Fruit fly (Drosophila melanogaster): ENCODE data around the gene Piezo.

The Piezo gene

dm6 chr2L:8128911-8129310 is 34.0 kb upstream of the Piezo start:
- no peak for TF ChIP-seq GATAd (GFP tag; optimal IDR thresholded peaks at IDR 0.05)
- TF ChIP-seq N (GFP tag; optimal IDR thresholded peaks at IDR 0.05) = no peak
- no peak for TF ChIP-seq pan (optimal IDR thresholded peaks at IDR 0.05)
- no peak for TF ChIP-seq Mio (GFP tag; optimal IDR thresholded peaks at IDR 0.05)
- TF ChIP-seq rgr (GFP tag; optimal IDR thresholded peaks at IDR 0.05) = no peak

dm6 chr2L:8129996-8130641 is 32.8 kb upstream of the Piezo start:
- TF ChIP-seq dsf (GFP tag; optimal IDR thresholded peaks at IDR 0.05; ENCODE audit: borderline replicate concordance) (no peak), br (GFP tag; optimal IDR thresholded peaks at IDR 0.05) (peak; percentile 34), CG32264 (GFP tag; optimal IDR thresholded peaks at IDR 0.05) (no peak), Hr83 (GFP tag; optimal IDR thresholded peaks at IDR 0.05; ENCODE audit: poor library complexity, severe bottlenecking) (no peak), brk (GFP tag; optimal IDR thresholded peaks at IDR 0.05) (no peak), dl (GFP tag; optimal IDR thresholded peaks at IDR 0.05; ENCODE audit: insufficient read depth in 1 of 2, partially characterized antibody in 2 of 2) (peak in 1 of 2 experiments; percentile 14), Hnf4 (GFP tag; optimal IDR thresholded peaks at IDR 0.05) (no peak), lola (GFP tag; optimal IDR thresholded peaks at IDR 0.05) (no peak), jim (GFP tag; optimal IDR thresholded peaks at IDR 0.05) (no peak), sage (GFP tag; optimal IDR thresholded peaks at IDR 0.05) (no peak), Mio (GFP tag; optimal IDR thresholded peaks at IDR 0.05) (no peak), Rel (GFP tag; optimal IDR thresholded peaks at IDR 0.05) (no peak), Rel (tag; optimal IDR thresholded peaks at IDR 0.05) (peak; percentile 54), usp (GFP tag; optimal IDR thresholded peaks at IDR 0.05) (no peak), OdsH (GFP tag; optimal IDR thresholded peaks at IDR 0.05) (no peak), HLH106 (tag; optimal IDR thresholded peaks at IDR 0.05) (no peak)

dm6 chr2L:8130729-8131128 is 32.1 kb upstream of the Piezo start:
- TF ChIP-seq CG32264 (GFP tag; optimal IDR thresholded peaks at IDR 0.05) = no peak
- no peak for TF ChIP-seq usp (GFP tag; optimal IDR thresholded peaks at IDR 0.05)
- no peak for TF ChIP-seq Dfd (GFP tag; optimal IDR thresholded peaks at IDR 0.05)
- no peak for TF ChIP-seq Hr78 (GFP tag; optimal IDR thresholded peaks at IDR 0.05)
- no peak for TF ChIP-seq Abd-B (GFP tag; optimal IDR thresholded peaks at IDR 0.05)

DNA sequence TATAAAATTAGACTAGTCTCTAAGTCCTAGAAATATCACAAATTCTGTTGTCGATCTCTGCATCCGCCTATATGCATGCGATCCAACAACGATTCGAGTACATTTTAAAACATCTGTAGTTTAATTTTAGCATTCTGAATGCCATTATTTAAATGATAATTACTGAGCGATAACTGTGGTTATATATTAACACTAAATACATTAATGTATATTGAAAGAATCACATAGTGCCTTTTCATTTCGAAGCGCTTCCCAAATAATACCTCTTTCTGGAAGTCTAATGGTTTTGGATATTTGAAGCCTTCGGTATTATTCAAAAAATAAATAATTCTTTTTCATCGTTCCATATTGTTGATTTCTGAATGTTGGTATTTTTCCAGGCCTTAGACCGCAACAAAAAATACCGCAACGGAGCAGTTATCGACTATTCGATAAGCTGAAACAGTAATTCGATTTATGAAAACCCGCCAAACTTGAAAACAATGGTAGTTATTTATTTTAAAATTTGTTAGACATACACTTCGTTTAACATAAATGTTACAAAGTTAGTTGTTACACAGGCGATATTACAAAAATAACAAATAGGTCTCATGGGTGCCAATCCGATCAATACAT is 29.0 kb upstream of the Piezo start:
- no peak for TF ChIP-seq CG32264 (GFP tag; optimal IDR thresholded peaks at IDR 0.05)
- TF ChIP-seq Hr83 (GFP tag; optimal IDR thresholded peaks at IDR 0.05; ENCODE audit: poor library complexity, severe bottlenecking) = no peak
- no peak for TF ChIP-seq N (GFP tag; optimal IDR thresholded peaks at IDR 0.05)
- TF ChIP-seq woc (GFP tag; optimal IDR thresholded peaks at IDR 0.05) = no peak
- TF ChIP-seq pan (optimal IDR thresholded peaks at IDR 0.05) = no peak
- no peak for TF ChIP-seq tai (GFP tag; optimal IDR thresholded peaks at IDR 0.05)
- no peak for TF ChIP-seq fru (GFP tag; optimal IDR thresholded peaks at IDR 0.05)

dm6 chr2L:8142760-8143159 is 20.1 kb upstream of the Piezo start:
- TF ChIP-seq Vsx2 (GFP tag; optimal IDR thresholded peaks at IDR 0.05; ENCODE audit: partially characterized antibody) (peak; percentile 8), Mio (GFP tag; optimal IDR thresholded peaks at IDR 0.05) (no peak), Rel (GFP tag; optimal IDR thresholded peaks at IDR 0.05) (peak; percentile 78), Rel (tag; optimal IDR thresholded peaks at IDR 0.05) (no peak), psq (GFP tag; optimal IDR thresholded peaks at IDR 0.05) (peak; percentile 13)

DNA sequence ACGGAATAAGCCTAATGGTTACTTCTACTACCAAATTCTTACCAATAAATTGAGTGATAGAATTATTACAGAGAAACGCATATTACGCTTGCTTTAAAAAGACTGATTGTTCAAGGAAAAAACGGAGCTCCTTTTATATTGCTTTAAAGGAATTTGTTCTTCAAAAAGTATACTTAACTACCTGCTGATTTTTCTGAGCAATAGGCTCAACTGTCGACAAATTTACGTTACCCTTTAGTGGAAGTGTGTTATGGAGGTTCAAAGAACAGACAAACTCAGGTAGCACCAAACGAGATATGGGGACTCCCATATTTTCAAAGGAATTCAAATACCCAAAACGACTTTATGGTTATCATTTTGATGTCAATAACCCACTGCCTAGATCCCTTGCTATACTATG is 18.9 kb upstream of the Piezo start, which contains the start of gene CG42762:
CG42762 (minus strand) TSS at position 101 of the 400 bp plus-strand sequence.
- TF ChIP-seq sage (GFP tag; optimal IDR thresholded peaks at IDR 0.05) (no peak), CrebA (GFP tag; optimal IDR thresholded peaks at IDR 0.05; ENCODE audit: borderline replicate concordance) (no peak), Dif (GFP tag; optimal IDR thresholded peaks at IDR 0.05; ENCODE audit: partially characterized antibody) (no peak), Hr78 (GFP tag; optimal IDR thresholded peaks at IDR 0.05) (no peak), pan (optimal IDR thresholded peaks at IDR 0.05) (no peak), Hr83 (GFP tag; optimal IDR thresholded peaks at IDR 0.05; ENCODE audit: poor library complexity, severe bottlenecking) (no peak), Hnf4 (GFP tag; optimal IDR thresholded peaks at IDR 0.05) (no peak), sv (GFP tag; optimal IDR thresholded peaks at IDR 0.05) (no peak), Dfd (GFP tag; optimal IDR thresholded peaks at IDR 0.05) (no peak)
